Worm (Caenorhabditis elegans): ENCODE results near the gene sre-54.

ce11 chrII:12303142-12303541 is 29.6 kb upstream of the sre-54 start, which contains the start of gene sre-50:
- TF ChIP-seq dao-5 (tag; optimal IDR thresholded peaks at IDR 0.05) (no peak), W03F9.2 (tag; optimal IDR thresholded peaks at IDR 0.05) (no peak)
